Fruit fly (Drosophila melanogaster) whole organism, adult: Measurements from ENCODE around the gene Hipk.
A peak's percentile ranks its signal among the peaks of the same experiment; 100 is the strongest.

Experiments
- CG11617 ChIP-seq: fragments of 200-800 bp; sonication (Bioruptor generic); optimal IDR thresholded peaks from 2 replicates; lab custom pipeline; 2017; ENCODE audit warnings: mild to moderate bottlenecking, missing biosample characterization, missing genetic modification reagents, missing genetic modification characterization
- CG12768 ChIP-seq: fragments of 200-800 bp; sonication (Bioruptor generic); optimal IDR thresholded peaks from 2 replicates; lab custom pipeline; 2017; ENCODE audit warnings: missing biosample characterization, missing genetic modification characterization, mild to moderate bottlenecking, moderate library complexity, missing genetic modification reagents
- CG14711 ChIP-seq: fragments of 200-800 bp; sonication (Bioruptor generic); optimal IDR thresholded peaks from 2 replicates; lab custom pipeline; 2018; ENCODE audit warnings: missing biosample characterization, mild to moderate bottlenecking, missing genetic modification characterization, moderate library complexity
- CG1620 ChIP-seq: fragments of 200-800 bp; sonication (Bioruptor generic); optimal IDR thresholded peaks from 2 replicates; lab custom pipeline; 2016; ENCODE audit warnings: missing biosample characterization, missing genetic modification characterization
- CG33017 ChIP-seq: fragments of 200-800 bp; sonication (Bioruptor generic); optimal IDR thresholded peaks from 2 replicates; lab custom pipeline; 2018; ENCODE audit warnings: missing biosample characterization, mild to moderate bottlenecking, missing genetic modification characterization, moderate library complexity
- CG5204 ChIP-seq: fragments of 200-800 bp; sonication (Bioruptor generic); optimal IDR thresholded peaks from 2 replicates; lab custom pipeline; 2016; ENCODE audit warnings: missing biosample characterization, missing genetic modification characterization
- CG7045 ChIP-seq: fragments of 200-800 bp; sonication (Bioruptor generic); optimal IDR thresholded peaks from 2 replicates; lab custom pipeline; 2017; ENCODE audit warnings: missing biosample characterization, mild to moderate bottlenecking, missing genetic modification characterization
- CG7101 ChIP-seq: fragments of 200-800 bp; sonication (Bioruptor generic); optimal IDR thresholded peaks from 2 replicates; lab custom pipeline; 2018; ENCODE audit warnings: missing biosample characterization, mild to moderate bottlenecking, missing genetic modification characterization, moderate library complexity
- Clk ChIP-seq: fragments of 200-800 bp; sonication (Bioruptor generic); optimal IDR thresholded peaks from 2 replicates; lab custom pipeline; 2017; ENCODE audit warnings: missing biosample characterization, missing genetic modification characterization
- Crg-1 ChIP-seq: fragments of 200-800 bp; sonication (Bioruptor generic); optimal IDR thresholded peaks from 2 replicates; lab custom pipeline; 2016; ENCODE audit warnings: missing biosample characterization, missing genetic modification characterization
- Hr96 ChIP-seq: fragments of 200-800 bp; sonication (Bioruptor generic); optimal IDR thresholded peaks from 2 replicates; lab custom pipeline; 2016; ENCODE audit warnings: missing biosample characterization, missing genetic modification characterization
- Mnt ChIP-seq: fragments of 200-800 bp; sonication (Bioruptor generic); optimal IDR thresholded peaks from 2 replicates; lab custom pipeline; 2016; ENCODE audit warnings: missing biosample characterization, mild to moderate bottlenecking, missing genetic modification characterization
- bab1 ChIP-seq: fragments of 200-800 bp; sonication (Bioruptor generic); optimal IDR thresholded peaks from 3 replicates; lab custom pipeline; 2019; ENCODE audit warnings: missing biosample characterization, mild to moderate bottlenecking, missing genetic modification characterization, moderate library complexity
- cic ChIP-seq: fragments of 200-800 bp; sonication (Bioruptor generic); optimal IDR thresholded peaks from 2 replicates; lab custom pipeline; 2017; ENCODE audit warnings: missing biosample characterization, mild to moderate bottlenecking, missing genetic modification characterization, moderate library complexity
- cnc ChIP-seq, 2 experiments: fragments of >200 bp; optimal IDR thresholded peaks; 2 replicates each; lab custom pipeline; 2017
- kay ChIP-seq: fragments of 200-800 bp; sonication (Bioruptor generic); peaks from one replicate; lab custom pipeline; 2016; ENCODE audit warnings: missing biosample characterization, missing genetic modification characterization, borderline replicate concordance
- ovo ChIP-seq: fragments of 200-800 bp; sonication (Bioruptor generic); optimal IDR thresholded peaks from 2 replicates; lab custom pipeline; 2016; ENCODE audit warnings: missing biosample characterization, missing genetic modification characterization
- pad ChIP-seq: fragments of 200-800 bp; sonication (Bioruptor generic); optimal IDR thresholded peaks from 3 replicates; lab custom pipeline; 2017; ENCODE audit warnings: missing biosample characterization, missing genetic modification characterization, mild to moderate bottlenecking, moderate library complexity, missing genetic modification reagents
- tj ChIP-seq: fragments of 200-800 bp; sonication (Bioruptor generic); optimal IDR thresholded peaks from 3 replicates; lab custom pipeline; 2017; ENCODE audit warnings: missing biosample characterization, mild to moderate bottlenecking, missing genetic modification characterization, moderate library complexity
- toe ChIP-seq: fragments of 200-800 bp; sonication (Bioruptor generic); optimal IDR thresholded peaks from 2 replicates; lab custom pipeline; 2016; ENCODE audit warnings: missing biosample characterization, missing genetic modification characterization

The Hipk gene

dm6 chr3L:542863-543635 is at the start of gene Hipk, which contains the start of gene Cypl:
Gene Hipk, plus strand, starts transcription at chr3L:543060.
Gene Cypl, minus strand, starts transcription at chr3L:542931.
- TF ChIP-seq CG5204 (GFP tag; lab: Kevin White, UChicago), result no peak
- TF ChIP-seq CG33017 (tag; lab: Kevin White, UChicago), result peak; percentile 26
- no peak for TF ChIP-seq cnc (optimal IDR thresholded peaks at IDR 0.05; lab: Kevin White, UChicago)
- TF ChIP-seq CG7101 (tag; lab: Kevin White, UChicago), result peak; percentile 61
- TF ChIP-seq tj (GFP tag; lab: Kevin White, UChicago), result peak; percentile 61
- no peak for TF ChIP-seq Clk (GFP tag; lab: Kevin White, UChicago)
- peak; percentile 72 for TF ChIP-seq bab1 (GFP tag; lab: Kevin White, UChicago)
- TF ChIP-seq CG7045 (GFP tag; lab: Kevin White, UChicago), result no peak
- TF ChIP-seq Crg-1 (GFP tag; lab: Kevin White, UChicago), result peak; percentile 64
- peak; percentile 76 for TF ChIP-seq CG11617 (GFP tag; lab: Kevin White, UChicago)
- peak; percentile 15 for TF ChIP-seq Hr96 (GFP tag; lab: Kevin White, UChicago)
- TF ChIP-seq toe, result no peak
- TF ChIP-seq CG1620 (GFP tag; lab: Kevin White, UChicago), result no peak
- peak; percentile 93 for TF ChIP-seq CG14711 (tag; lab: Kevin White, UChicago)
- no peak for TF ChIP-seq kay (GFP tag; lab: Kevin White, UChicago)
- no peak for TF ChIP-seq ovo (GFP tag; lab: Kevin White, UChicago)
- peak; percentile 85 for TF ChIP-seq Mnt (GFP tag; lab: Kevin White, UChicago)
- TF ChIP-seq CG12768 (GFP tag; lab: Kevin White, UChicago), result peak; percentile 46
- TF ChIP-seq pad (GFP tag; lab: Kevin White, UChicago), result peak; percentile 34
- peak; percentile 79 for TF ChIP-seq cic (GFP tag; lab: Kevin White, UChicago)

dm6 chr3L:500351-501015 is 42.4 kb upstream of the Hipk start, which contains the start of the genes CG34267 and CG34268:
Gene CG34267, minus strand, starts transcription at chr3L:500451.
Gene CG34268, plus strand, starts transcription at chr3L:500965.
- TF ChIP-seq CG33017 (tag; lab: Kevin White, UChicago), result no peak
- TF ChIP-seq Clk (GFP tag; lab: Kevin White, UChicago), result no peak
- TF ChIP-seq CG11617 (GFP tag; lab: Kevin White, UChicago), result no peak
- TF ChIP-seq toe, result no peak
- TF ChIP-seq CG7045 (GFP tag; lab: Kevin White, UChicago), result no peak
- no peak for TF ChIP-seq ovo (GFP tag; lab: Kevin White, UChicago)
- no peak for TF ChIP-seq Crg-1 (GFP tag; lab: Kevin White, UChicago)
- no peak for TF ChIP-seq CG1620 (GFP tag; lab: Kevin White, UChicago)
- TF ChIP-seq CG12768 (GFP tag; lab: Kevin White, UChicago), result no peak

dm6 chr3L:505782-506408 is 37.0 kb upstream of the Hipk start:
- peak; percentile 78 for TF ChIP-seq toe
- TF ChIP-seq CG33017 (tag; lab: Kevin White, UChicago), result no peak
- no peak for TF ChIP-seq Clk (GFP tag; lab: Kevin White, UChicago)
- peak; percentile 20 for TF ChIP-seq CG11617 (GFP tag; lab: Kevin White, UChicago)
- no peak for TF ChIP-seq kay (GFP tag; lab: Kevin White, UChicago)
- peak; percentile 16 for TF ChIP-seq CG14711 (tag; lab: Kevin White, UChicago)
- no peak for TF ChIP-seq cnc (optimal IDR thresholded peaks at IDR 0.05; lab: Kevin White, UChicago)
- peak; percentile 73 for TF ChIP-seq CG5204 (GFP tag; lab: Kevin White, UChicago)
- TF ChIP-seq CG1620 (GFP tag; lab: Kevin White, UChicago), result peak; percentile 89
- no peak for TF ChIP-seq cic (GFP tag; lab: Kevin White, UChicago)
- TF ChIP-seq CG7101 (tag; lab: Kevin White, UChicago), result peak; percentile 49
- peak; percentile 85 for TF ChIP-seq ovo (GFP tag; lab: Kevin White, UChicago)
- peak; percentile 76 for TF ChIP-seq pad (GFP tag; lab: Kevin White, UChicago)
- TF ChIP-seq bab1 (GFP tag; lab: Kevin White, UChicago), result peak; percentile 38
- TF ChIP-seq tj (GFP tag; lab: Kevin White, UChicago), result no peak
- TF ChIP-seq Mnt (GFP tag; lab: Kevin White, UChicago), result peak; percentile 74
- peak; percentile 90 for TF ChIP-seq Crg-1 (GFP tag; lab: Kevin White, UChicago)
- TF ChIP-seq CG7045 (GFP tag; lab: Kevin White, UChicago), result peak; percentile 41
- no peak for TF ChIP-seq CG12768 (GFP tag; lab: Kevin White, UChicago)
- TF ChIP-seq Hr96 (GFP tag; lab: Kevin White, UChicago), result peak; percentile 87

- TF ChIP-seq Hr96 (GFP tag; lab: Kevin White, UChicago), result no peak
- no peak for TF ChIP-seq CG7045 (GFP tag; lab: Kevin White, UChicago)
- no peak for TF ChIP-seq cic (GFP tag; lab: Kevin White, UChicago)
- TF ChIP-seq CG12768 (GFP tag; lab: Kevin White, UChicago), result no peak
- no peak for TF ChIP-seq pad (GFP tag; lab: Kevin White, UChicago)
- TF ChIP-seq bab1 (GFP tag; lab: Kevin White, UChicago), result no peak
- TF ChIP-seq CG11617 (GFP tag; lab: Kevin White, UChicago), result no peak
- TF ChIP-seq CG7101 (tag; lab: Kevin White, UChicago), result no peak
- no peak for TF ChIP-seq tj (GFP tag; lab: Kevin White, UChicago)
- no peak for TF ChIP-seq CG1620 (GFP tag; lab: Kevin White, UChicago)
- no peak for TF ChIP-seq kay (GFP tag; lab: Kevin White, UChicago)
- no peak for TF ChIP-seq CG14711 (tag; lab: Kevin White, UChicago)
- no peak for TF ChIP-seq Mnt (GFP tag; lab: Kevin White, UChicago)
- no peak for TF ChIP-seq Clk (GFP tag; lab: Kevin White, UChicago)
- TF ChIP-seq CG5204 (GFP tag; lab: Kevin White, UChicago), result no peak
Observed at dm6 chr3L:507576-508322, 35.1 kb upstream of the Hipk start.
